Worm (Caenorhabditis elegans) whole organism, midembryonic: ENCODE measurements around the gene K01A6.8.

Experiments
- T22C8.4 ChIP-seq: fragments of 200-800 bp; sonication (Bioruptor generic); IDR thresholded peaks from 2 replicates; pipeline ENCODE4 v1.3.6; 2022; ENCODE audit warnings: missing genetic modification characterization, missing compliant biosample characterization
- cog-1 ChIP-seq: sonication (generic microtip); optimal IDR thresholded peaks from 2 replicates; lab custom pipeline; 2016; ENCODE audit warnings: missing genetic modification characterization, missing compliant biosample characterization
- flt-1 ChIP-seq: fragments of 200-800 bp; sonication (Bioruptor generic); IDR thresholded peaks from 2 replicates; pipeline ENCODE4 v1.3.6; 2022; ENCODE audit warnings: missing genetic modification characterization, missing compliant biosample characterization
- klf-2 ChIP-seq: fragments of 200-800 bp; sonication (Bioruptor generic); conservative IDR thresholded peaks from 2 replicates; pipeline ENCODE4 v1.3.6; 2022; ENCODE audit warnings: missing genetic modification reagents, missing genetic modification characterization, missing compliant biosample characterization
- med-1 ChIP-seq: sonication (generic microtip); optimal IDR thresholded peaks from 2 replicates; lab custom pipeline; 2017; ENCODE audit warnings: missing genetic modification characterization, mild to moderate bottlenecking, missing compliant biosample characterization, antibody characterized with exemption, missing genetic modification reagents; ENCODE audit not compliant: insufficient read depth
- ref-1 ChIP-seq: fragments of 200-800 bp; sonication (Bioruptor generic); conservative IDR thresholded peaks from 2 replicates; pipeline ENCODE4 v1.3.6; 2022; ENCODE audit warnings: missing genetic modification reagents, missing genetic modification characterization, missing compliant biosample characterization
- tab-1 ChIP-seq: fragments of 200-800 bp; sonication (Bioruptor generic); IDR thresholded peaks from 2 replicates; pipeline ENCODE4 v1.3.6; 2022; ENCODE audit warnings: missing genetic modification characterization, missing compliant biosample characterization
- ztf-23 ChIP-seq: fragments of 200-800 bp; sonication (Bioruptor generic); IDR thresholded peaks from 2 replicates; pipeline ENCODE4 v1.3.6; 2022; ENCODE audit warnings: missing genetic modification reagents, missing genetic modification characterization, missing compliant biosample characterization
- ztf-29 ChIP-seq: fragments of 200-800 bp; sonication (Bioruptor generic); IDR thresholded peaks from 2 replicates; pipeline ENCODE4 v1.3.6; 2022; ENCODE audit warnings: missing genetic modification reagents, missing genetic modification characterization, missing compliant biosample characterization

K01A6.8 gene

ce11 chrIV:11694143-11694542 is 43.0 kb downstream of the K01A6.8 start, which contains the start of gene ZK792.7:
Gene ZK792.7 (plus strand): TSS chrIV:11694443.
- TF ChIP-seq flt-1 (GFP tag; lab: Robert Waterston, UW), result no peak
- TF ChIP-seq ref-1 (GFP tag; lab: Robert Waterston, UW), result no peak

- no peak for TF ChIP-seq klf-2 (GFP tag; lab: Robert Waterston, UW)
- no peak for TF ChIP-seq med-1
- TF ChIP-seq flt-1 (GFP tag; lab: Robert Waterston, UW), result no peak
- no peak for TF ChIP-seq T22C8.4
- TF ChIP-seq ref-1 (GFP tag; lab: Robert Waterston, UW), result no peak
- no peak for TF ChIP-seq ztf-23 (GFP tag; lab: Robert Waterston, UW)
- TF ChIP-seq ztf-29, result no peak
- TF ChIP-seq tab-1, result no peak
Observed at ce11 chrIV:11693493-11693892, 43.7 kb downstream of the K01A6.8 start, which contains the start of gene ZK792.12. Gene ZK792.12 (plus strand): TSS chrIV:11693793.

- peak; percentile 10; the same call in 1 of the 2 replicates for TF ChIP-seq ztf-29
- 0 out of 2 replicates have a peak, but pooled peaks have one; percentile 66 for TF ChIP-seq flt-1 (GFP tag; lab: Robert Waterston, UW)
- TF ChIP-seq ztf-23 (GFP tag; lab: Robert Waterston, UW), result 0 out of 2 replicates have a peak, but pooled peaks have one; percentile 14
- TF ChIP-seq klf-2 (GFP tag; lab: Robert Waterston, UW), result no peak
- TF ChIP-seq ref-1 (GFP tag; lab: Robert Waterston, UW), result no peak
- peak; percentile 52 for TF ChIP-seq cog-1 (tag; lab: Kevin White, UChicago)
- TF ChIP-seq med-1, result no peak
- no peak for TF ChIP-seq tab-1
- no peak for TF ChIP-seq T22C8.4
Observed at ce11 chrIV:11692071-11692673, 45.0 kb downstream of the K01A6.8 start.

- TF ChIP-seq klf-2 (GFP tag; lab: Robert Waterston, UW) (no peak), T22C8.4 (no peak), tab-1 (no peak), flt-1 (GFP tag; lab: Robert Waterston, UW) (no peak), ztf-29 (no peak), ref-1 (GFP tag; lab: Robert Waterston, UW) (no peak), med-1 (no peak), ztf-23 (GFP tag; lab: Robert Waterston, UW) (no peak), cog-1 (tag; lab: Kevin White, UChicago) (no peak)
Observed at ce11 chrIV:11691524-11691923, 45.6 kb downstream of the K01A6.8 start.

- no peak for TF ChIP-seq ref-1 (GFP tag; lab: Robert Waterston, UW)
Observed at ce11 chrIV:11690988-11691387, 46.2 kb downstream of the K01A6.8 start, which contains the start of gene let-60. Gene let-60 (minus strand): TSS chrIV:11691088.

ce11 chrIV:11688018-11688417 is 49.2 kb downstream of the K01A6.8 start, which contains the start of gene ZK792.5:
Gene ZK792.5 (minus strand): TSS chrIV:11688118.
- TF ChIP-seq cog-1 (tag; lab: Kevin White, UChicago) (no peak), ref-1 (GFP tag; lab: Robert Waterston, UW) (no peak), T22C8.4 (no peak), med-1 (no peak), flt-1 (GFP tag; lab: Robert Waterston, UW) (no peak), ztf-29 (no peak), tab-1 (no peak), ztf-23 (GFP tag; lab: Robert Waterston, UW) (no peak), klf-2 (GFP tag; lab: Robert Waterston, UW) (no peak)
